Worm (Caenorhabditis elegans): ENCODE measurements around the gene nas-12.
A peak's percentile ranks its signal among the peaks of the same experiment; 100 is the strongest.

nas-12 gene

ce11 chrIV:10219208-10219607, 4.6 kb upstream of the nas-12 start, which contains the start of gene qns-1:
Gene qns-1 (minus strand): TSS chrIV:10219308.
- no peak for TF ChIP-seq nhr-43 (tag; optimal IDR thresholded peaks at IDR 0.05; ENCODE audit: poor library complexity, severe bottlenecking)
- no peak for TF ChIP-seq nhr-77 (tag; optimal IDR thresholded peaks at IDR 0.05)
- no peak for TF ChIP-seq ceh-16 (tag; optimal IDR thresholded peaks at IDR 0.05)
- no peak for TF ChIP-seq elt-3 (tag; optimal IDR thresholded peaks at IDR 0.05)
- TF ChIP-seq sea-2 (GFP tag; optimal IDR thresholded peaks at IDR 0.05): no peak
- no peak for TF ChIP-seq zag-1 (tag; optimal IDR thresholded peaks at IDR 0.05)
- TF ChIP-seq pqm-1 (tag; optimal IDR thresholded peaks at IDR 0.05): no peak
- no peak for TF ChIP-seq nhr-12 (tag; optimal IDR thresholded peaks at IDR 0.05)
- no peak for TF ChIP-seq eor-1 (tag; optimal IDR thresholded peaks at IDR 0.05)
- TF ChIP-seq egl-5 (tag; optimal IDR thresholded peaks at IDR 0.05): no peak
- no peak for TF ChIP-seq fkh-10 (GFP tag; optimal IDR thresholded peaks at IDR 0.05)
- TF ChIP-seq lin-39 (tag; optimal IDR thresholded peaks at IDR 0.05): no peak
- no peak for TF ChIP-seq elt-2 (tag; optimal IDR thresholded peaks at IDR 0.05)
- no peak for TF ChIP-seq egl-27 (tag; optimal IDR thresholded peaks at IDR 0.05)
- no peak for TF ChIP-seq fkh-2 (tag; optimal IDR thresholded peaks at IDR 0.05)
- TF ChIP-seq ceh-9 (tag; optimal IDR thresholded peaks at IDR 0.05): no peak
- TF ChIP-seq nhr-25 (tag; optimal IDR thresholded peaks at IDR 0.05): no peak
- no peak for TF ChIP-seq ztf-11 (tag; optimal IDR thresholded peaks at IDR 0.05)

ce11 chrIV:10221187-10221586, 2.6 kb upstream of the nas-12 start, which contains the start of gene tram-1:
Gene tram-1 (minus strand): TSS chrIV:10221287.
- TF ChIP-seq nhr-25 (tag; optimal IDR thresholded peaks at IDR 0.05) (no peak), ztf-4 (tag; optimal IDR thresholded peaks at IDR 0.05) (no peak), ztf-11 (tag; optimal IDR thresholded peaks at IDR 0.05) (no peak), nhr-77 (tag; optimal IDR thresholded peaks at IDR 0.05) (no peak)

DNA sequence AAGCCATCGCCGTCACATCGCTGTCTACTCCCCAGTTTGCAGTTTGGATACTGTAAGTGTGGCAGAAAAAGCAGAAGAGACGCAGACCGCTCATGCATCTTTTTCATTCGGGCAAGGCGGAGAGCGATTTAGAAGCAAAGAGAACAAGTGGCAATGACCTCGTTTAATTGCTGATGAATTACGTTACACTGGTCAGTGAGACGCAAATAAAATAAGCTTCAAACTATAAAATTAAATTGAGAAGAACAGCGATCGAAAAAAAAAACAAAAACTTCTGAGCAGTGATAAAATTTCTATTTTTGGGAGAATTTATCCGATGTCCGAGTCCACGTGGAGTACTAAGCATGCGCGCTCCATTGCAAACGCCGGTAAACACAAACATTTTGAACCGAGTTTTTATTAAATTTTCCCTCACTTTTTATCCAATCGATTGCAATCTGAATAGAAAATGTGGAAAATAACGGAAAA, 1.7 kb upstream of the nas-12 start, which contains the start of gene C24F3.2:
C24F3.2 (plus strand) TSS at position 418 of the 468 bp plus-strand sequence.
- no peak for TF ChIP-seq egl-27 (tag; optimal IDR thresholded peaks at IDR 0.05)
- TF ChIP-seq nhr-28 (tag; optimal IDR thresholded peaks at IDR 0.05): no peak
- TF ChIP-seq lin-15B (tag; optimal IDR thresholded peaks at IDR 0.05): peak; percentile 69
- peak; percentile 55 for TF ChIP-seq pha-4 (tag; optimal IDR thresholded peaks at IDR 0.05)
- TF ChIP-seq nhr-67 (tag; optimal IDR thresholded peaks at IDR 0.05): no peak
- TF ChIP-seq tbx-2 (tag; optimal IDR thresholded peaks at IDR 0.05): peak; percentile 3
- peak; percentile 4 for TF ChIP-seq fkh-10 (GFP tag; optimal IDR thresholded peaks at IDR 0.05)
- no peak for TF ChIP-seq ztf-11 (tag; optimal IDR thresholded peaks at IDR 0.05)
- no peak for TF ChIP-seq ceh-28 (tag; optimal IDR thresholded peaks at IDR 0.05)
- TF ChIP-seq nhr-25 (tag; optimal IDR thresholded peaks at IDR 0.05): peak; percentile 96
- TF ChIP-seq hmg-11 (tag; optimal IDR thresholded peaks at IDR 0.05): no peak
- TF ChIP-seq elt-2 (tag; optimal IDR thresholded peaks at IDR 0.05): peak; percentile 35
- peak; percentile 14 for TF ChIP-seq unc-62 (GFP tag; optimal IDR thresholded peaks at IDR 0.05)
- no peak for TF ChIP-seq ceh-82 (tag; optimal IDR thresholded peaks at IDR 0.05)
- no peak for TF ChIP-seq ZK546.5 (tag; optimal IDR thresholded peaks at IDR 0.05)
- peak; percentile 75 for TF ChIP-seq lin-39 (tag; optimal IDR thresholded peaks at IDR 0.05)
- TF ChIP-seq snpc-4 (tag; optimal IDR thresholded peaks at IDR 0.05): no peak
- no peak for TF ChIP-seq elt-3 (tag; optimal IDR thresholded peaks at IDR 0.05)
- no peak for TF ChIP-seq fos-1 (tag; optimal IDR thresholded peaks at IDR 0.05)
- TF ChIP-seq aly-2 (tag; optimal IDR thresholded peaks at IDR 0.05): no peak
- TF ChIP-seq jun-1 (tag; optimal IDR thresholded peaks at IDR 0.05): peak; percentile 48
- TF ChIP-seq elt-1 (tag; optimal IDR thresholded peaks at IDR 0.05): no peak
- TF ChIP-seq skn-1 (tag; optimal IDR thresholded peaks at IDR 0.05): peak; percentile 19
- TF ChIP-seq ceh-9 (tag; optimal IDR thresholded peaks at IDR 0.05): no peak
- peak; percentile 89 for TF ChIP-seq nhr-23 (tag; optimal IDR thresholded peaks at IDR 0.05)
- no peak for TF ChIP-seq sea-2 (GFP tag; optimal IDR thresholded peaks at IDR 0.05)
- TF ChIP-seq pqm-1 (tag; optimal IDR thresholded peaks at IDR 0.05): no peak
- no peak for TF ChIP-seq unc-39 (tag; optimal IDR thresholded peaks at IDR 0.05)
- no peak for TF ChIP-seq eor-1 (tag; optimal IDR thresholded peaks at IDR 0.05)
- no peak for TF ChIP-seq nhr-237 (tag; optimal IDR thresholded peaks at IDR 0.05)
- no peak for TF ChIP-seq ztf-4 (tag; optimal IDR thresholded peaks at IDR 0.05)
- no peak for TF ChIP-seq nhr-12 (tag; optimal IDR thresholded peaks at IDR 0.05)
- TF ChIP-seq daf-12 (tag; optimal IDR thresholded peaks at IDR 0.05): no peak
- TF ChIP-seq zag-1 (tag; optimal IDR thresholded peaks at IDR 0.05): no peak
- no peak for TF ChIP-seq nhr-11 (tag; optimal IDR thresholded peaks at IDR 0.05)
- TF ChIP-seq lsy-12 (tag; optimal IDR thresholded peaks at IDR 0.05): peak; percentile 70
- TF ChIP-seq egl-5 (tag; optimal IDR thresholded peaks at IDR 0.05): peak; percentile 73
- no peak for TF ChIP-seq ama-1 (optimal IDR thresholded peaks at IDR 0.05)
- TF ChIP-seq nfya-1 (tag; optimal IDR thresholded peaks at IDR 0.05; ENCODE audit: insufficient read depth): peak; percentile 88
